Fruit fly (Drosophila melanogaster) S2 (cell line): Measurements from ENCODE around the gene nur.

ENCODE experiments used
- CG8478 ChIP-seq: fragments of >200 bp; optimal IDR thresholded peaks from 2 replicates; lab custom pipeline; 2018
- CTCF ChIP-seq, 2 experiments: fragments of >200 bp; optimal IDR thresholded peaks; 2 replicates each; lab custom pipeline; 2018

- TF ChIP-seq CTCF (optimal IDR thresholded peaks at IDR 0.05; lab: Kevin White, UChicago) (no peak), CG8478 (lab: Kevin White, UChicago) (no peak)
These were observed 12.4 kb upstream of the nur start, which contains the start of gene CG9014 for dm6 chr2L:13723542-13723941.
